Worm (Caenorhabditis elegans): ENCODE measurements around the gene W05H9.4.

- TF ChIP-seq ztf-11 (tag; optimal IDR thresholded peaks at IDR 0.05) = no peak
- no peak for TF ChIP-seq snpc-4 (tag; optimal IDR thresholded peaks at IDR 0.05)
- no peak for TF ChIP-seq F13H6.1 (tag; optimal IDR thresholded peaks at IDR 0.05)
- no peak for TF ChIP-seq nhr-6 (tag; optimal IDR thresholded peaks at IDR 0.05)
- no peak for TF ChIP-seq nhr-23 (tag; optimal IDR thresholded peaks at IDR 0.05)
- no peak for TF ChIP-seq ZK546.5 (tag; optimal IDR thresholded peaks at IDR 0.05)
- no peak for TF ChIP-seq R02D3.7 (tag; optimal IDR thresholded peaks at IDR 0.05)
- TF ChIP-seq blmp-1 (tag; optimal IDR thresholded peaks at IDR 0.05; ENCODE audit: insufficient read depth) = peak; percentile 12
- TF ChIP-seq elt-1 (tag; optimal IDR thresholded peaks at IDR 0.05) = no peak
- TF ChIP-seq ama-1 (optimal IDR thresholded peaks at IDR 0.05) = no peak
- no peak for TF ChIP-seq nhr-11 (tag; optimal IDR thresholded peaks at IDR 0.05)
- no peak for TF ChIP-seq ceh-16 (tag; optimal IDR thresholded peaks at IDR 0.05)
Observed at ce11 chrX:6254671-6255031, 8.8 kb upstream of the W05H9.4 start.

All from whole organism, L2 larva.